Worm (Caenorhabditis elegans): ENCODE data around the gene T22C8.4.

DNA sequence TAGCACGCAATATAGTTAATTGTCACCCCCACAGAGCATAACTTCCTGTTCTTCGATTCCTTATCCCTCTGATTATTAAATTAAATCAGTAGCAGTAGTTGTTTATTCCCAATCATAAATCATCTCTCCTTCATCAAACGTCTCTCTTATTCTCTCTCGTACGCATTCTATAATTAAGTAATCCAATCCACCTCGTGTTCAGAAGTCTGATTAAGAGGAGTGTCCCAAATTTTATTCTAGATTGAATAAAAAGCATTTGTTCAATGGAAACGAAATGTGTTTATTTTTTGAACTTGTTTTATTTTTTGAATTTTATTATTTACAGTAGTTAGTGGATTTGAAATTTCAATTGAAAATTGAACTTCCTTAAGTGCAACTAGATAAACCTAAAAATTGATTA, 12.0 kb downstream of the T22C8.4 start:
- TF ChIP-seq dao-5 (tag; optimal IDR thresholded peaks at IDR 0.05) (no peak), him-1 (tag; optimal IDR thresholded peaks at IDR 0.05) (no peak), W03F9.2 (tag; optimal IDR thresholded peaks at IDR 0.05) (no peak)

Data from whole organism, L4/young adult.